Worm (Caenorhabditis elegans): ENCODE measurements around the gene gst-17.

ce11 chrII:13609655-13610054 lies 20.9 kb downstream of the gst-17 start, which contains the start of gene gst-20:
- no peak for TF ChIP-seq ref-1 (GFP tag; conservative IDR thresholded peaks at IDR 0.05)
- no peak for TF ChIP-seq klf-2 (GFP tag; conservative IDR thresholded peaks at IDR 0.05)

Data from whole organism, midembryonic.